Fruit fly (Drosophila melanogaster): Measurements from ENCODE around the gene Sgs3.

Gene Sgs3

DNA sequence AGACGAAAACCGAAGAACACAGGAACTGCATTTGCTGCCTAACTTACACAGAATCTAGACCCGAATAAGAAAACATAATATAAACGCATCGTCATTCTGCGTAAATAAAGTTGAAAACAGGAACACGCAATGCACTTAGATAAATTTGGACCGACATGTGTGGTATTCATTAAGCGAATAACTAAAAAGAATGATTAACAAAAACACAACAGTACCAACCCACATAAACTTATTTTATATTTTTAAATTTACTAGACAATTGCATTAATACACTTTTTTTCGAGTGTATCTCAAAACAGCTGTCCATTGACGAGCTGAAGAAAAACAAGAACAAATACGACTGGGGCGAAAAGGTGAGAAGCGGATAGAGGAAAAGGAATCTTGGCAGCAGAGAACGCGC, 42.3 kb downstream of the Sgs3 start (continued):
- peak; percentile 77 for TF ChIP-seq kni (GFP tag; optimal IDR thresholded peaks at IDR 0.05)
- TF ChIP-seq Xbp1 (GFP tag; optimal IDR thresholded peaks at IDR 0.05), result peak; percentile 85
- peak; percentile 48 for TF ChIP-seq CG6654 (GFP tag; optimal IDR thresholded peaks at IDR 0.05)
- peak; percentile 67 for TF ChIP-seq kah (GFP tag; optimal IDR thresholded peaks at IDR 0.05)
- TF ChIP-seq ttk (GFP tag; IDR thresholded peaks at IDR 0.05), result peak; percentile 65
- TF ChIP-seq CG34376 (GFP tag; optimal IDR thresholded peaks at IDR 0.05), result no peak
- TF ChIP-seq CG9215 (GFP tag; IDR thresholded peaks at IDR 0.05), result peak; percentile 47; the same call in 1 of the 2 replicates
- no peak for TF ChIP-seq sna (GFP tag; IDR thresholded peaks at IDR 0.05; ENCODE audit: partially characterized antibody)
- TF ChIP-seq mirr (GFP tag; optimal IDR thresholded peaks at IDR 0.05), result no peak
- TF ChIP-seq CG34422 (GFP tag; IDR thresholded peaks at IDR 0.05), result peak; percentile 85
- peak in 1 of 2 experiments; percentile 60 for TF ChIP-seq Hr78 (GFP tag; optimal IDR thresholded peaks at IDR 0.05)
- TF ChIP-seq CG10462 (GFP tag; optimal IDR thresholded peaks at IDR 0.05), result peak; percentile 76
- peak; percentile 97 for TF ChIP-seq dmrt11E (tag; optimal IDR thresholded peaks at IDR 0.05)
- TF ChIP-seq CG17328 (GFP tag; IDR thresholded peaks at IDR 0.05), result peak; percentile 83
- no peak for TF ChIP-seq gfzf (GFP tag; optimal IDR thresholded peaks at IDR 0.05)
- peak; percentile 56 for TF ChIP-seq tx (GFP tag; optimal IDR thresholded peaks at IDR 0.05)
- no peak for TF ChIP-seq nerfin-2 (GFP tag; IDR thresholded peaks at IDR 0.05; ENCODE audit: partially characterized antibody)
- TF ChIP-seq Bdp1 (GFP tag; optimal IDR thresholded peaks at IDR 0.05), result peak; percentile 63
- no peak for TF ChIP-seq ash1 (GFP tag; optimal IDR thresholded peaks at IDR 0.05)
- TF ChIP-seq CG15011 (GFP tag; optimal IDR thresholded peaks at IDR 0.05), result peak; percentile 9
- no peak for TF ChIP-seq Dll (GFP tag; IDR thresholded peaks at IDR 0.05; ENCODE audit: partially characterized antibody)
- peak in 1 of 2 experiments; percentile 87 for TF ChIP-seq eve (GFP tag; optimal IDR thresholded peaks at IDR 0.05)
- peak; percentile 54 for TF ChIP-seq shn (GFP tag; optimal IDR thresholded peaks at IDR 0.05)
- TF ChIP-seq slp2 (GFP tag; optimal IDR thresholded peaks at IDR 0.05), result peak; percentile 64
- peak; percentile 42 for TF ChIP-seq CG8281 (tag; optimal IDR thresholded peaks at IDR 0.05)
- peak; percentile 27 for TF ChIP-seq slou (GFP tag; optimal IDR thresholded peaks at IDR 0.05)
- no peak for TF ChIP-seq CG9817 (tag; optimal IDR thresholded peaks at IDR 0.05)
- no peak for TF ChIP-seq bowl (GFP tag; IDR thresholded peaks at IDR 0.05)
- peak; percentile 88 for TF ChIP-seq Ssrp (tag; optimal IDR thresholded peaks at IDR 0.05)
- no peak for TF ChIP-seq rib (GFP tag; IDR thresholded peaks at IDR 0.05)
- peak; percentile 48 for TF ChIP-seq CG13624 (GFP tag; optimal IDR thresholded peaks at IDR 0.05)
- TF ChIP-seq CG30403 (GFP tag; optimal IDR thresholded peaks at IDR 0.05), result peak; percentile 86
- peak; percentile 70 for TF ChIP-seq dm (GFP tag; optimal IDR thresholded peaks at IDR 0.05)
- peak; percentile 82 for TF ChIP-seq CG2678 (tag; optimal IDR thresholded peaks at IDR 0.05)
- peak; percentile 85 for TF ChIP-seq CG1529 (GFP tag; optimal IDR thresholded peaks at IDR 0.05)
- TF ChIP-seq CG7745 (tag; optimal IDR thresholded peaks at IDR 0.05), result peak; percentile 65
- peak; percentile 46 for TF ChIP-seq btn (GFP tag; optimal IDR thresholded peaks at IDR 0.05)
- no peak for TF ChIP-seq D (optimal IDR thresholded peaks at IDR 0.05)
- TF ChIP-seq D (GFP tag; optimal IDR thresholded peaks at IDR 0.05), result peak; percentile 89
- peak; percentile 48 for TF ChIP-seq kay (GFP tag; optimal IDR thresholded peaks at IDR 0.05)
- no peak for TF ChIP-seq CG18011 (GFP tag; optimal IDR thresholded peaks at IDR 0.05)
- TF ChIP-seq sc (optimal IDR thresholded peaks at IDR 0.05), result no peak
- peak; percentile 91 for TF ChIP-seq sc (GFP tag; optimal IDR thresholded peaks at IDR 0.05)
- TF ChIP-seq CG13424 (tag; optimal IDR thresholded peaks at IDR 0.05), result peak; percentile 83
- TF ChIP-seq HLHmδ (GFP tag; optimal IDR thresholded peaks at IDR 0.05), result no peak
- peak; percentile 76 for TF ChIP-seq Atf3 (GFP tag; optimal IDR thresholded peaks at IDR 0.05)
- TF ChIP-seq CG6683 (GFP tag; optimal IDR thresholded peaks at IDR 0.05), result peak; percentile 32
- peak; percentile 37 for TF ChIP-seq crc (GFP tag; optimal IDR thresholded peaks at IDR 0.05)
- TF ChIP-seq CG8765 (GFP tag; IDR thresholded peaks at IDR 0.05), result peak; percentile 88
- TF ChIP-seq CG6689 (GFP tag; IDR thresholded peaks at IDR 0.05), result peak; percentile 81
- TF ChIP-seq HLH54F (GFP tag; optimal IDR thresholded peaks at IDR 0.05), result peak; percentile 51

All from whole organism, embryonic.